Fruit fly (Drosophila melanogaster): ENCODE measurements around the gene Cpr23B.

DNA sequence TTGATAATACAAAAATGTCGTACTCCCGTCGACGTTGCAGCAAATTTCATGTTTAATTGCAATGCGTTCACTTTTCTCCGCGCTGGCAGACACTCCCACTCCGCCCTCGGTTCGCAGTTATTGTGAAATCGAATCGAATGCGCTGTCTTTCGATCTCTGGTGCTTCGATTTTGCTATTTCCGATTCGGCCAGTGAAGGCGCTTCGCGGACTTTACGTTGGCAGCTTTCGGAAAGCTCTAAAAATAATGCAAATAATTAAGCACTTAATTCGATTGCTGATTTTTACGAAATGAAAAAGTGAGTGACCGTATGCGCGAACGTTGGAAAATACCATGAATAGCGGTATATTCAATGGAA lies 36.0 kb downstream of the Cpr23B start, which contains the start of gene Ifrd1:
- TF ChIP-seq psq (optimal IDR thresholded peaks at IDR 0.05), result no peak
- no peak for TF ChIP-seq ttk (optimal IDR thresholded peaks at IDR 0.05)

Data from Kc167 (cell line).